Worm (Caenorhabditis elegans) whole organism, L1 larva: Measurements from ENCODE around the gene B0001.8.

Experiments
- aha-1 ChIP-seq: fragments of 150-350 bp; optimal IDR thresholded peaks from 2 replicates; lab custom pipeline; 2014; ENCODE audit warnings: missing biosample characterization, missing genetic modification characterization
- ceh-82 ChIP-seq, 3 experiments: fragments of 150-350 bp in 1 of 3; sonication (generic microtip) in 2 of 3; optimal IDR thresholded peaks; 2 replicates each; lab custom pipeline; 2014 to 2017; ENCODE audit warnings: missing biosample characterization in 3 of 3, missing genetic modification characterization in 3 of 3
- lin-15B ChIP-seq: fragments of 150-350 bp; sonication (generic microtip); optimal IDR thresholded peaks from 3 replicates; lab custom pipeline; 2014; ENCODE audit warnings: missing biosample characterization, missing genetic modification characterization
- nhr-28 ChIP-seq: fragments of 150-350 bp; optimal IDR thresholded peaks from 2 replicates; lab custom pipeline; 2014; ENCODE audit warnings: missing biosample characterization, missing genetic modification characterization
- snpc-4 ChIP-seq: fragments of 150-350 bp; optimal IDR thresholded peaks from 2 replicates; lab custom pipeline; 2014; ENCODE audit warnings: missing biosample characterization, missing genetic modification characterization
- sox-4 ChIP-seq: sonication (generic microtip); optimal IDR thresholded peaks from 2 replicates; lab custom pipeline; 2016; ENCODE audit warnings: missing genetic modification characterization, missing compliant biosample characterization

ce11 chrIV:12114498-12114897 lies 26.4 kb downstream of the B0001.8 start:
- TF ChIP-seq ceh-82 (tag; optimal IDR thresholded peaks at IDR 0.05; lab: Kevin White, UChicago): peak in 1 of 3 experiments; percentile 6
- no peak for TF ChIP-seq sox-4 (tag; lab: Kevin White, UChicago)
- TF ChIP-seq snpc-4 (tag; lab: Kevin White, UChicago): no peak
- no peak for TF ChIP-seq aha-1
- no peak for TF ChIP-seq nhr-28 (tag; lab: Kevin White, UChicago)
- TF ChIP-seq lin-15B (tag; lab: Kevin White, UChicago): no peak
